Fruit fly (Drosophila melanogaster): ENCODE measurements around the gene CG10969.

CG10969 gene

dm6 chr3L:12813907-12814306 lies 33.0 kb upstream of the CG10969 start, which contains the start of the genes Sf3a2 and CG42588 (continued):
- TF ChIP-seq Six4 (GFP tag; optimal IDR thresholded peaks at IDR 0.05) (peak; percentile 29), CG31388 (GFP tag; optimal IDR thresholded peaks at IDR 0.05) (peak; percentile 26), hkb (optimal IDR thresholded peaks at IDR 0.05) (no peak), hkb (GFP tag; IDR thresholded peaks at IDR 0.05) (no peak), dmrt11E (tag; optimal IDR thresholded peaks at IDR 0.05) (peak; percentile 71), CG3995 (GFP tag; optimal IDR thresholded peaks at IDR 0.05) (peak; percentile 32), CG1602 (GFP tag; optimal IDR thresholded peaks at IDR 0.05) (peak; percentile 79), Pdp1 (GFP tag; optimal IDR thresholded peaks at IDR 0.05) (peak; percentile 2 to 37), CG16779 (GFP tag; IDR thresholded peaks at IDR 0.05) (no peak), Meics (GFP tag; optimal IDR thresholded peaks at IDR 0.05) (peak; percentile 49), CG30431 (GFP tag; optimal IDR thresholded peaks at IDR 0.05) (no peak), CG10654 (GFP tag; optimal IDR thresholded peaks at IDR 0.05) (peak; percentile 51), CG16813 (GFP tag; IDR thresholded peaks at IDR 0.05; ENCODE audit: partially characterized antibody) (peak; percentile 83), Doc2 (GFP tag; IDR thresholded peaks at IDR 0.05) (no peak), Myb (GFP tag; optimal IDR thresholded peaks at IDR 0.05) (peak; percentile 1), CG8924 (tag; optimal IDR thresholded peaks at IDR 0.05) (peak; percentile 78), chinmo (GFP tag; IDR thresholded peaks at IDR 0.05; ENCODE audit: partially characterized antibody) (0 out of 4 replicates have a peak, but pooled peaks have one; percentile 7), CG2712 (tag; optimal IDR thresholded peaks at IDR 0.05) (peak; percentile 84), CG15514 (GFP tag; optimal IDR thresholded peaks at IDR 0.05) (peak; percentile 61), D (optimal IDR thresholded peaks at IDR 0.05) (no peak), D (GFP tag; optimal IDR thresholded peaks at IDR 0.05) (no peak), CG12942 (GFP tag; optimal IDR thresholded peaks at IDR 0.05) (peak; percentile 57), lmd (GFP tag; IDR thresholded peaks at IDR 0.05) (no peak; the same call in 1 of the 2 replicates), Hr78 (GFP tag; optimal IDR thresholded peaks at IDR 0.05) (no peak), CG4328 (GFP tag; optimal IDR thresholded peaks at IDR 0.05) (no peak), Tbp (GFP tag; optimal IDR thresholded peaks at IDR 0.05) (no peak), BEAF-32 (GFP tag; optimal IDR thresholded peaks at IDR 0.05) (peak; percentile 87), dati (GFP tag; IDR thresholded peaks at IDR 0.05) (no peak), CG16815 (GFP tag; optimal IDR thresholded peaks at IDR 0.05) (peak; percentile 44), fd3F (GFP tag; optimal IDR thresholded peaks at IDR 0.05) (peak; percentile 51), Hmr (GFP tag; optimal IDR thresholded peaks at IDR 0.05) (no peak), jing (GFP tag; optimal IDR thresholded peaks at IDR 0.05) (no peak), CG9727 (GFP tag; optimal IDR thresholded peaks at IDR 0.05) (peak; percentile 58), CG12219 (GFP tag; optimal IDR thresholded peaks at IDR 0.05) (no peak), aop (GFP tag; IDR thresholded peaks at IDR 0.05) (no peak), ken (GFP tag; IDR thresholded peaks at IDR 0.05) (peak; percentile 63; the same call in 1 of the 3 replicates), Xbp1 (GFP tag; optimal IDR thresholded peaks at IDR 0.05) (peak; percentile 81), CG31224 (GFP tag; IDR thresholded peaks at IDR 0.05) (peak; percentile 44; the same call in 1 of the 2 replicates), Lhr (GFP tag; optimal IDR thresholded peaks at IDR 0.05) (no peak), CG10543 (GFP tag; optimal IDR thresholded peaks at IDR 0.05) (no peak), CG4282 (GFP tag; optimal IDR thresholded peaks at IDR 0.05) (no peak), CG4404 (GFP tag; IDR thresholded peaks at IDR 0.05) (peak; percentile 68), CG11093 (GFP tag; IDR thresholded peaks at IDR 0.05) (no peak), CG43689 (GFP tag; IDR thresholded peaks at IDR 0.05) (no peak), NC2β (GFP tag; optimal IDR thresholded peaks at IDR 0.05) (no peak), C15 (GFP tag; IDR thresholded peaks at IDR 0.05) (no peak), h (optimal IDR thresholded peaks at IDR 0.05) (no peak), fru (optimal IDR thresholded peaks at IDR 0.05) (no peak), CG4730 (GFP tag; IDR thresholded peaks at IDR 0.05) (no peak), Oaz (GFP tag; IDR thresholded peaks at IDR 0.05) (no peak), CG3281 (GFP tag; optimal IDR thresholded peaks at IDR 0.05) (no peak), CG6854 (GFP tag; optimal IDR thresholded peaks at IDR 0.05) (no peak), Ada2b (GFP tag; IDR thresholded peaks at IDR 0.05) (peak; percentile 58)
